Worm (Caenorhabditis elegans) whole organism, L2 larva: ENCODE measurements around the gene R03H10.7.

Source experiments
- lsy-2 ChIP-seq, 2 experiments: fragments of 150-350 bp in 1 of 2; sonication (generic microtip) in 1 of 2; optimal IDR thresholded peaks; 2 replicates each; lab custom pipeline; 2014 to 2017; ENCODE audit warnings: missing biosample characterization in 2 of 2, missing genetic modification characterization in 2 of 2
- mdl-1 ChIP-seq, 2 experiments: fragments of 150-350 bp in 1 of 2; sonication (generic microtip) in 1 of 2; optimal IDR thresholded peaks; 2 replicates each; lab custom pipeline; 2017; ENCODE audit warnings: missing biosample characterization in 2 of 2, missing genetic modification characterization in 2 of 2
- unc-55 ChIP-seq: fragments of 150-350 bp; sonication (generic microtip); optimal IDR thresholded peaks from 3 replicates; lab custom pipeline; 2014; ENCODE audit warnings: missing biosample characterization, missing genetic modification reagents, missing genetic modification characterization
- zag-1 ChIP-seq: fragments of 150-350 bp; optimal IDR thresholded peaks from 2 replicates; lab custom pipeline; 2014; ENCODE audit warnings: missing biosample characterization, missing genetic modification characterization

DNA sequence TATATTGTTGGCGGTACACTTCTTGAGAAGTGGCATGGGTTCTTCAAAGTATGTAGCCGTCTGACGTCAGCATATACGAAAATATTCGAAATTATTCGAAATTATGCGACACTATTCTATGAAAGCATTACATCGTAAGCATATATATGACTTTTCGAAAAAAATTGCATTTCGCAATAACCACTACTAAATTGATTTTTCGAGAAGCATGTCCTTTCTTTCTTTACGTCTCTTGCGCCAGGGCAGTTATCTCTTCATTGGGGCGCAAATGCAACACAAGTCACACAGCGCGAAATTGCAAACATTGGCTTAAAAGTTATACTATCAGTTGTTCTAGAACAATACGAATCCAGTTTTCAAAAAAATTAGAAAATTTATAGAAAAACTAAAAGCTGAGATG is 4.9 kb downstream of the R03H10.7 start:
- TF ChIP-seq unc-55 (GFP tag; lab: Kevin White, UChicago) (peak; percentile 34), mdl-1 (tag; optimal IDR thresholded peaks at IDR 0.05; lab: Kevin White, UChicago) (no peak), zag-1 (tag; lab: Kevin White, UChicago) (no peak), lsy-2 (tag; optimal IDR thresholded peaks at IDR 0.05; lab: Kevin White, UChicago) (no peak)
